Worm (Caenorhabditis elegans): Measurements from ENCODE around the gene B0228.7.

The B0228.7 gene

DNA sequence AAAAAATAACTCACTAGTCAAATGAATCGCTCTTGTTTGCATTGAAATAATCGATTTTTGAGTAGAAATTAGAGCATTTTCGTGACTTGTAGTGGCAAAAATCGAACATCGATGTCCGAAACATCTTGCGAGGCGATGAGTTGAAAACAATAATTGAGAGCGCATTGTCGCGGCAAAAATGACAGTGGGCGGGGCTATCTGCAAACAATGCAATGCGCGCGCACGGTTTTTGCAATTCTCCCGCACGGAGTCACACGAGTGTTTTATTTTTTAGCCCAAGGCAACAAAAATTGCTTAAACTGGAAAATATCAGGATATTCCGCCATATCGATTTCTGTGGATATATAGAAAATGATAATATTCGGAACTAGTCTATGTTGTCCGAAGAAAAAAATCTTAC is 50.3 kb downstream of the B0228.7 start, which contains the start of gene B0495.9:
Gene B0495.9, minus strand, starts transcription at position 171 of the 400 bp plus-strand sequence.
- TF ChIP-seq flt-1 (GFP tag; IDR thresholded peaks at IDR 0.05) (peak; percentile 95), T22C8.4 (GFP tag; IDR thresholded peaks at IDR 0.05) (peak; percentile 77), klf-2 (GFP tag; conservative IDR thresholded peaks at IDR 0.05) (peak; percentile 88), ref-1 (GFP tag; conservative IDR thresholded peaks at IDR 0.05) (peak; percentile 58; the same call in 1 of the 2 replicates), cog-1 (tag; optimal IDR thresholded peaks at IDR 0.05) (peak; percentile 76), ztf-23 (GFP tag; IDR thresholded peaks at IDR 0.05) (peak; percentile 93), med-1 (GFP tag; optimal IDR thresholded peaks at IDR 0.05; ENCODE audit: insufficient read depth) (peak; percentile 97), ztf-29 (GFP tag; IDR thresholded peaks at IDR 0.05) (peak; percentile 79), tab-1 (GFP tag; IDR thresholded peaks at IDR 0.05) (peak; percentile 91)

DNA sequence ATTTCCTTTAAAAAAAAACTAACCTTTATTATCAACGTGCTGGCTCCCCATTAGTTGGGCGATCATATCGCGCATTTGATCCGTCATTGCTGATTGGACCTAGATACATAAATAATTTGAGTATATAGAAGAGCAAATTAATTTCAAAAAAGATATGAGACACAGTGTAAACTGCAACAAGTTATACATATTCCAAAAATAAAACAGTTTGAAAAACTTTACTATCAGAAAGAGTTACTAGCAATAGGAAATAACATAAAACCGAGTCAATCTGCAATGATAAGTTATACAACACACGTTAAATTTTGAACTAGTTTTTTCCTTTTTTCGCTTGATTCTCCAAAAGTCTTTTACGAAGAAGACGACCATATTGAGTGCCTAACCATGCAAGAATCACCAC is 51.4 kb downstream of the B0228.7 start, which contains the start of gene luc-7L:
Gene luc-7L, minus strand, starts transcription at position 101 of the 400 bp plus-strand sequence.
- TF ChIP-seq med-1 (GFP tag; optimal IDR thresholded peaks at IDR 0.05; ENCODE audit: insufficient read depth), result no peak
- no peak for TF ChIP-seq T22C8.4 (GFP tag; IDR thresholded peaks at IDR 0.05)
- no peak for TF ChIP-seq ztf-29 (GFP tag; IDR thresholded peaks at IDR 0.05)
- TF ChIP-seq tab-1 (GFP tag; IDR thresholded peaks at IDR 0.05), result no peak
- no peak for TF ChIP-seq cog-1 (tag; optimal IDR thresholded peaks at IDR 0.05)
- no peak for TF ChIP-seq flt-1 (GFP tag; IDR thresholded peaks at IDR 0.05)
- TF ChIP-seq ref-1 (GFP tag; conservative IDR thresholded peaks at IDR 0.05), result no peak
- TF ChIP-seq klf-2 (GFP tag; conservative IDR thresholded peaks at IDR 0.05), result no peak
- TF ChIP-seq ztf-23 (GFP tag; IDR thresholded peaks at IDR 0.05), result no peak
